Worm (Caenorhabditis elegans): ENCODE results near the gene sre-49.

DNA sequence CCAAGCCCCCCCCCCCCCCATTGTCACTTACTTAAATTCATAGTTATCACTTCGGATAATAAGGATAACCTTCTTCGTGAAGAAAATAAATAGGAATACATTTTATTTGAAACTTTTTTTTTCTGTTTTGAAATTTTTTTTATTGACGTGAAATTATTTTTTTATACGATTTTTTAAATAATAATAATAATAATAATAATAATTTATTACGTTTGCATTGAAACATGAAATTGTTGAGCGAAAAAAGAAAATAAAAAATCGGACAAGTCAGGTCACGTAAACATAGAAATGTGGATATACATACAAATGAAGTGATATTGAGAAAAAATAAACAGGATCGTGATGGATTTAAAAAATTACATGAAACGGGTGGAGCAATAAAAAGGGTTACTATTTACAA lies 9.0 kb upstream of the sre-49 start, which contains the start of gene C50E10.2:
- TF ChIP-seq C34F6.9 (tag; optimal IDR thresholded peaks at IDR 0.05) (no peak), ama-1 (optimal IDR thresholded peaks at IDR 0.05) (no peak), nhr-237 (tag; optimal IDR thresholded peaks at IDR 0.05) (no peak)
